Worm (Caenorhabditis elegans) whole organism, L2 larva: Measurements from ENCODE around the gene rbc-1.

ENCODE experiments used
- C34F6.9 ChIP-seq: fragments of 150-350 bp; optimal IDR thresholded peaks from 2 replicates; lab custom pipeline; 2014; ENCODE audit warnings: missing biosample characterization, missing genetic modification characterization
- F13H6.1 ChIP-seq: sonication (generic microtip); optimal IDR thresholded peaks from 2 replicates; lab custom pipeline; 2016; ENCODE audit warnings: missing genetic modification characterization, missing compliant biosample characterization
- R02D3.7 ChIP-seq: fragments of 150-350 bp; optimal IDR thresholded peaks from 2 replicates; lab custom pipeline; 2014; ENCODE audit warnings: missing biosample characterization, missing genetic modification characterization
- Y55F3AM.14 ChIP-seq: fragments of 200-800 bp; sonication (Bioruptor generic); optimal IDR thresholded peaks from 2 replicates; lab custom pipeline; 2018; ENCODE audit warnings: mild to moderate bottlenecking, missing genetic modification characterization, missing compliant biosample characterization
- ZK546.5 ChIP-seq: sonication (generic microtip); optimal IDR thresholded peaks from 2 replicates; lab custom pipeline; 2017; ENCODE audit warnings: missing biosample characterization, missing genetic modification characterization
- alr-1 ChIP-seq: fragments of 150-350 bp; optimal IDR thresholded peaks from 2 replicates; lab custom pipeline; 2014; ENCODE audit warnings: missing biosample characterization, missing genetic modification characterization
- aly-2 ChIP-seq: fragments of 150-350 bp; optimal IDR thresholded peaks from 2 replicates; lab custom pipeline; 2014; ENCODE audit warnings: missing biosample characterization, missing genetic modification characterization
- ama-1 ChIP-seq: fragments of 150-350 bp; optimal IDR thresholded peaks from 2 replicates; lab custom pipeline; 2018; ENCODE audit warnings: inconsistent platforms
- blmp-1 ChIP-seq: sonication (generic microtip); optimal IDR thresholded peaks from 2 replicates; lab custom pipeline; 2017; ENCODE audit warnings: missing genetic modification characterization, mild to moderate bottlenecking, missing compliant biosample characterization, antibody characterized with exemption, moderate library complexity; ENCODE audit not compliant: insufficient read depth
- ceh-16 ChIP-seq: fragments of 150-350 bp; optimal IDR thresholded peaks from 2 replicates; lab custom pipeline; 2014; ENCODE audit warnings: missing biosample characterization, missing genetic modification characterization
- ceh-82 ChIP-seq: fragments of 150-350 bp; optimal IDR thresholded peaks from 2 replicates; lab custom pipeline; 2014; ENCODE audit warnings: missing biosample characterization, missing genetic modification characterization
- crh-2 ChIP-seq: sonication (generic microtip); optimal IDR thresholded peaks from 2 replicates; lab custom pipeline; 2017; ENCODE audit warnings: missing biosample characterization, missing genetic modification characterization
- dmd-4 ChIP-seq: sonication (generic microtip); optimal IDR thresholded peaks from 2 replicates; lab custom pipeline; 2017; ENCODE audit warnings: missing biosample characterization, missing genetic modification characterization
- egl-27 ChIP-seq: sonication (generic microtip); optimal IDR thresholded peaks from 3 replicates; lab custom pipeline; 2017; ENCODE audit warnings: missing biosample characterization, missing genetic modification reagents, missing genetic modification characterization
- elt-1 ChIP-seq: fragments of 150-350 bp; optimal IDR thresholded peaks from 2 replicates; lab custom pipeline; 2014; ENCODE audit warnings: missing biosample characterization, missing genetic modification characterization
- elt-3 ChIP-seq: sonication (generic microtip); optimal IDR thresholded peaks from 2 replicates; lab custom pipeline; 2017; ENCODE audit warnings: missing biosample characterization, missing genetic modification characterization
- fos-1 ChIP-seq: fragments of 150-350 bp; optimal IDR thresholded peaks from 2 replicates; lab custom pipeline; 2014; ENCODE audit warnings: missing biosample characterization, missing genetic modification characterization
- gmeb-1 ChIP-seq: fragments of 150-350 bp; optimal IDR thresholded peaks from 2 replicates; lab custom pipeline; 2014; ENCODE audit warnings: missing biosample characterization, missing genetic modification characterization
- lin-11 ChIP-seq: fragments of 150-350 bp; sonication (generic microtip); optimal IDR thresholded peaks from 2 replicates; lab custom pipeline; 2014; ENCODE audit warnings: missing biosample characterization, missing genetic modification characterization, inconsistent platforms, mixed read lengths
- lin-13 ChIP-seq: fragments of 150-350 bp; optimal IDR thresholded peaks from 2 replicates; lab custom pipeline; 2014; ENCODE audit warnings: missing biosample characterization, missing genetic modification reagents, missing genetic modification characterization
- lin-39 ChIP-seq: fragments of 150-350 bp; optimal IDR thresholded peaks from 2 replicates; lab custom pipeline; 2014; ENCODE audit warnings: missing biosample characterization, missing genetic modification reagents, missing genetic modification characterization
- lsy-2 ChIP-seq, 2 experiments: fragments of 150-350 bp in 1 of 2; sonication (generic microtip) in 1 of 2; optimal IDR thresholded peaks; 2 replicates each; lab custom pipeline; 2014 to 2017; ENCODE audit warnings: missing biosample characterization in 2 of 2, missing genetic modification characterization in 2 of 2
- mab-5 ChIP-seq: fragments of 150-350 bp; optimal IDR thresholded peaks from 2 replicates; lab custom pipeline; 2014; ENCODE audit warnings: missing biosample characterization, missing genetic modification characterization
- mbf-1 ChIP-seq: sonication (generic microtip); optimal IDR thresholded peaks from 2 replicates; lab custom pipeline; 2017; ENCODE audit warnings: missing biosample characterization, missing genetic modification characterization
- mdl-1 ChIP-seq, 2 experiments: fragments of 150-350 bp in 1 of 2; sonication (generic microtip) in 1 of 2; optimal IDR thresholded peaks; 2 replicates each; lab custom pipeline; 2017; ENCODE audit warnings: missing biosample characterization in 2 of 2, missing genetic modification characterization in 2 of 2
- nhr-10 ChIP-seq: sonication (generic microtip); optimal IDR thresholded peaks from 2 replicates; lab custom pipeline; 2017; ENCODE audit warnings: missing biosample characterization, missing genetic modification characterization
- nhr-11 ChIP-seq: fragments of 150-350 bp; optimal IDR thresholded peaks from 2 replicates; lab custom pipeline; 2014; ENCODE audit warnings: missing biosample characterization, missing genetic modification characterization
- nhr-12 ChIP-seq: fragments of 150-350 bp; optimal IDR thresholded peaks from 2 replicates; lab custom pipeline; 2014; ENCODE audit warnings: missing biosample characterization, missing genetic modification characterization
- nhr-129 ChIP-seq: fragments of 150-350 bp; optimal IDR thresholded peaks from 2 replicates; lab custom pipeline; 2014; ENCODE audit warnings: missing biosample characterization, missing genetic modification characterization
- nhr-21 ChIP-seq: fragments of 150-350 bp; optimal IDR thresholded peaks from 2 replicates; lab custom pipeline; 2014; ENCODE audit warnings: missing biosample characterization, missing genetic modification characterization
- nhr-23 ChIP-seq: fragments of 150-350 bp; optimal IDR thresholded peaks from 2 replicates; lab custom pipeline; 2014; ENCODE audit warnings: missing biosample characterization, missing genetic modification reagents, missing genetic modification characterization
- nhr-237 ChIP-seq: fragments of 150-350 bp; optimal IDR thresholded peaks from 2 replicates; lab custom pipeline; 2014; ENCODE audit warnings: missing biosample characterization, missing genetic modification characterization
- nhr-25 ChIP-seq: fragments of 150-350 bp; sonication (generic microtip); optimal IDR thresholded peaks from 3 replicates; lab custom pipeline; 2014; ENCODE audit warnings: missing biosample characterization, missing genetic modification characterization
- nhr-6 ChIP-seq: fragments of 150-350 bp; optimal IDR thresholded peaks from 2 replicates; lab custom pipeline; 2014; ENCODE audit warnings: missing biosample characterization, missing genetic modification characterization
- nhr-77 ChIP-seq: fragments of 150-350 bp; optimal IDR thresholded peaks from 2 replicates; lab custom pipeline; 2014; ENCODE audit warnings: missing biosample characterization, missing genetic modification characterization
- peb-1 ChIP-seq: fragments of 150-350 bp; optimal IDR thresholded peaks from 2 replicates; lab custom pipeline; 2014; ENCODE audit warnings: missing biosample characterization, missing genetic modification characterization
- sem-4 ChIP-seq: fragments of 150-350 bp; optimal IDR thresholded peaks from 2 replicates; lab custom pipeline; 2014; ENCODE audit warnings: missing biosample characterization, missing genetic modification reagents, missing genetic modification characterization
- skn-1 ChIP-seq: sonication (generic microtip); optimal IDR thresholded peaks from 2 replicates; lab custom pipeline; 2017; ENCODE audit warnings: missing biosample characterization, missing genetic modification characterization
- sma-3 ChIP-seq: sonication (generic microtip); optimal IDR thresholded peaks from 2 replicates; lab custom pipeline; 2016; ENCODE audit warnings: missing genetic modification reagents, missing genetic modification characterization, missing compliant biosample characterization
- sma-9 ChIP-seq, 2 experiments: fragments of 150-350 bp in 1 of 2; sonication (generic microtip) in 1 of 2; optimal IDR thresholded peaks; 2 replicates each; lab custom pipeline; 2014 to 2016; ENCODE audit warnings: missing genetic modification characterization in 2 of 2, mild to moderate bottlenecking in 1 of 2, missing biosample characterization in 1 of 2, missing compliant biosample characterization in 1 of 2, missing genetic modification reagents in 1 of 2, moderate library complexity in 1 of 2
- snpc-4 ChIP-seq: fragments of 150-350 bp; optimal IDR thresholded peaks from 2 replicates; lab custom pipeline; 2014; ENCODE audit warnings: missing biosample characterization, missing genetic modification characterization
- unc-39 ChIP-seq: fragments of 150-350 bp; optimal IDR thresholded peaks from 2 replicates; lab custom pipeline; 2014; ENCODE audit warnings: missing biosample characterization, missing genetic modification characterization
- unc-55 ChIP-seq: fragments of 150-350 bp; sonication (generic microtip); optimal IDR thresholded peaks from 3 replicates; lab custom pipeline; 2014; ENCODE audit warnings: missing biosample characterization, missing genetic modification reagents, missing genetic modification characterization
- unc-62 ChIP-seq: fragments of 150-350 bp; optimal IDR thresholded peaks from 2 replicates; lab custom pipeline; 2014; ENCODE audit warnings: missing biosample characterization, missing genetic modification reagents, missing genetic modification characterization
- zag-1 ChIP-seq: fragments of 150-350 bp; optimal IDR thresholded peaks from 2 replicates; lab custom pipeline; 2014; ENCODE audit warnings: missing biosample characterization, missing genetic modification characterization
- ztf-1 ChIP-seq: fragments of 200-800 bp; sonication (Bioruptor generic); conservative IDR thresholded peaks from 2 replicates; pipeline ENCODE4 v1.3.6; 2022; ENCODE audit warnings: missing genetic modification characterization, missing compliant biosample characterization
- ztf-11 ChIP-seq: sonication (generic microtip); optimal IDR thresholded peaks from 2 replicates; lab custom pipeline; 2017; ENCODE audit warnings: missing biosample characterization, missing genetic modification characterization
- ztf-4 ChIP-seq: fragments of 150-350 bp; optimal IDR thresholded peaks from 2 replicates; lab custom pipeline; 2014; ENCODE audit warnings: missing biosample characterization, missing genetic modification characterization

Gene rbc-1

DNA sequence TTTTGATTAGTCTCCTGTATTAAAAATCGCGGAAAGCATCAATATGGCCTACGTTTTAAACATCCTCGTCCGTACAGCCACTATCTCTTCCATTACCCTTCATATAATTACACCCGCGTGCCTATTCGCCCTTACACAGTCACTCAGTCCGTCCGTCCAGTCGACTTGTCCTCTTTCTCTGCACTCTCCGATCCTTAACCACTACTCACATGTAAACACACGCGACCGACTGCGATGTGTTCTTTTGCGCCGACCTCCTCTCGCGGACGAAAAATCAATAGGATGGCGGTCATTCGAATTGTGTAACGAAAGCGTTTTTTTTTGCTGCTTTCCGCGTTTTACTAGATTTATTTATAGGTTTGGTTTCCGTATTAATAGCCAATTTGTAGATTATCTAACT, 8.5 kb upstream of the rbc-1 start, which contains the start of gene eor-2:
TSS of gene eor-2 (plus strand) at position 342 of the 400 bp plus-strand sequence.
- TF ChIP-seq blmp-1 (tag; lab: Kevin White, UChicago) (peak; percentile 40), nhr-21 (tag; lab: Kevin White, UChicago) (peak; percentile 80), nhr-10 (tag; lab: Kevin White, UChicago) (no peak), mab-5 (tag; lab: Kevin White, UChicago) (peak; percentile 13), sma-3 (GFP tag; lab: Kevin White, UChicago) (peak; percentile 72), peb-1 (tag; lab: Kevin White, UChicago) (no peak), lsy-2 (tag; optimal IDR thresholded peaks at IDR 0.05; lab: Kevin White, UChicago) (peak in 1 of 2 experiments; percentile 70), sem-4 (tag; lab: Kevin White, UChicago) (peak; percentile 43), nhr-11 (tag; lab: Kevin White, UChicago) (no peak), dmd-4 (tag; lab: Kevin White, UChicago) (no peak), alr-1 (tag; lab: Kevin White, UChicago) (no peak), skn-1 (tag; lab: Kevin White, UChicago) (no peak), mbf-1 (tag; lab: Kevin White, UChicago) (no peak), ztf-4 (tag; lab: Kevin White, UChicago) (peak; percentile 30), ZK546.5 (tag; lab: Kevin White, UChicago) (no peak), fos-1 (tag; lab: Kevin White, UChicago) (peak; percentile 88), nhr-6 (tag; lab: Kevin White, UChicago) (peak; percentile 28), egl-27 (peak; percentile 76), snpc-4 (peak; percentile 77), unc-62 (no peak), aly-2 (tag; lab: Kevin White, UChicago) (no peak), ztf-1 (GFP tag; lab: Robert Waterston, UW) (no peak), F13H6.1 (tag; lab: Kevin White, UChicago) (peak; percentile 83), unc-55 (GFP tag; lab: Kevin White, UChicago) (peak; percentile 45), mdl-1 (tag; optimal IDR thresholded peaks at IDR 0.05; lab: Kevin White, UChicago) (peak; percentile 63 to 94), nhr-12 (no peak), C34F6.9 (tag; lab: Kevin White, UChicago) (peak; percentile 81), crh-2 (peak; percentile 87), elt-3 (tag; lab: Kevin White, UChicago) (no peak), lin-11 (tag; lab: Kevin White, UChicago) (peak; percentile 30), gmeb-1 (peak; percentile 60), nhr-129 (peak; percentile 85), ceh-82 (tag; lab: Kevin White, UChicago) (no peak), elt-1 (no peak), unc-39 (no peak), lin-13 (GFP tag; lab: Kevin White, UChicago) (peak; percentile 63), lin-39 (tag; lab: Kevin White, UChicago) (no peak), Y55F3AM.14 (GFP tag; lab: Kevin White, UChicago) (no peak), sma-9 (GFP tag; optimal IDR thresholded peaks at IDR 0.05; lab: Kevin White, UChicago) (peak; percentile 86), sma-9 (tag; optimal IDR thresholded peaks at IDR 0.05; lab: Kevin White, UChicago) (no peak), R02D3.7 (tag; lab: Kevin White, UChicago) (no peak), nhr-77 (tag; lab: Kevin White, UChicago) (no peak), ceh-16 (tag; lab: Kevin White, UChicago) (peak; percentile 65), nhr-25 (tag; lab: Kevin White, UChicago) (peak; percentile 79), nhr-23 (tag; lab: Kevin White, UChicago) (no peak), zag-1 (tag; lab: Kevin White, UChicago) (peak; percentile 15), nhr-237 (tag; lab: Kevin White, UChicago) (no peak), ama-1 (no peak), ztf-11 (tag; lab: Kevin White, UChicago) (no peak)
